Worm (Caenorhabditis elegans) whole organism, mixed stage, embryonic: Measurements from ENCODE around the gene F35C11.5.

ENCODE experiments used
- bed-3 ChIP-seq: fragments of 200-800 bp; sonication (Bioruptor generic); optimal IDR thresholded peaks from 3 replicates; lab custom pipeline; 2018; ENCODE audit warnings: mild to moderate bottlenecking, missing genetic modification characterization, moderate library complexity, missing compliant biosample characterization
- blmp-1 ChIP-seq: fragments of 150-350 bp; optimal IDR thresholded peaks from 2 replicates; lab custom pipeline; 2014; ENCODE audit warnings: missing biosample characterization, missing genetic modification characterization
- ceh-39 ChIP-seq: fragments of 150-350 bp; optimal IDR thresholded peaks from 2 replicates; lab custom pipeline; 2014; ENCODE audit warnings: missing biosample characterization, missing genetic modification characterization
- ceh-43 ChIP-seq: fragments of 200-800 bp; sonication (Bioruptor generic); optimal IDR thresholded peaks from 2 replicates; lab custom pipeline; 2018; ENCODE audit warnings: mild to moderate bottlenecking, missing genetic modification characterization, moderate library complexity, missing compliant biosample characterization
- ceh-83 ChIP-seq: fragments of 200-800 bp; sonication (Bioruptor generic); optimal IDR thresholded peaks from 2 replicates; lab custom pipeline; 2018; ENCODE audit warnings: mild to moderate bottlenecking, missing genetic modification characterization, missing compliant biosample characterization
- cnd-1 ChIP-seq: fragments of 200-800 bp; sonication (Bioruptor generic); optimal IDR thresholded peaks from 2 replicates; lab custom pipeline; 2018; ENCODE audit warnings: mild to moderate bottlenecking, missing genetic modification characterization, missing compliant biosample characterization
- drap-1 ChIP-seq: fragments of 200-800 bp; sonication (Bioruptor generic); optimal IDR thresholded peaks from 3 replicates; lab custom pipeline; 2018; ENCODE audit warnings: mild to moderate bottlenecking, missing genetic modification characterization, missing compliant biosample characterization
- elt-1 ChIP-seq: sonication (generic microtip); optimal IDR thresholded peaks from 2 replicates; lab custom pipeline; 2017; ENCODE audit warnings: missing genetic modification characterization, mild to moderate bottlenecking, missing compliant biosample characterization, antibody characterized with exemption, moderate library complexity, borderline replicate concordance; ENCODE audit not compliant: insufficient read depth
- hlh-1 ChIP-seq: fragments of 150-350 bp; optimal IDR thresholded peaks from 2 replicates; lab custom pipeline; 2014; ENCODE audit warnings: missing biosample characterization, missing genetic modification reagents, missing genetic modification characterization
- lin-13 ChIP-seq: fragments of 150-350 bp; optimal IDR thresholded peaks from 2 replicates; lab custom pipeline; 2014; ENCODE audit warnings: missing biosample characterization, missing genetic modification characterization
- lin-32 ChIP-seq: fragments of 200-800 bp; sonication (Bioruptor generic); optimal IDR thresholded peaks from 2 replicates; lab custom pipeline; 2018; ENCODE audit warnings: mild to moderate bottlenecking, missing genetic modification characterization, missing compliant biosample characterization
- lsy-2 ChIP-seq: fragments of 150-350 bp; optimal IDR thresholded peaks from 2 replicates; lab custom pipeline; 2014; ENCODE audit warnings: missing biosample characterization, missing genetic modification characterization
- mab-5 ChIP-seq: fragments of 150-350 bp; optimal IDR thresholded peaks from 2 replicates; lab custom pipeline; 2014; ENCODE audit warnings: missing biosample characterization, missing genetic modification characterization
- mls-2 ChIP-seq: sonication (generic microtip); optimal IDR thresholded peaks from 2 replicates; lab custom pipeline; 2016; ENCODE audit warnings: mild to moderate bottlenecking, missing genetic modification characterization, moderate library complexity, missing compliant biosample characterization
- nhr-12 ChIP-seq: fragments of 150-350 bp; optimal IDR thresholded peaks from 2 replicates; lab custom pipeline; 2014; ENCODE audit warnings: missing biosample characterization, missing genetic modification characterization
- nhr-2 ChIP-seq: fragments of 150-350 bp; optimal IDR thresholded peaks from 2 replicates; lab custom pipeline; 2014; ENCODE audit warnings: missing biosample characterization, missing genetic modification characterization
- nhr-237 ChIP-seq: fragments of 150-350 bp; optimal IDR thresholded peaks from 2 replicates; lab custom pipeline; 2014; ENCODE audit warnings: missing biosample characterization, missing genetic modification characterization
- nhr-28 ChIP-seq: fragments of 150-350 bp; optimal IDR thresholded peaks from 2 replicates; lab custom pipeline; 2014; ENCODE audit warnings: missing biosample characterization, missing genetic modification characterization
- nhr-76 ChIP-seq: sonication (generic microtip); optimal IDR thresholded peaks from 2 replicates; lab custom pipeline; 2017; ENCODE audit warnings: missing biosample characterization, missing genetic modification characterization
- pha-4 ChIP-seq: fragments of 150-350 bp; optimal IDR thresholded peaks from 2 replicates; lab custom pipeline; 2018; ENCODE audit warnings: missing biosample characterization, missing genetic modification reagents, missing genetic modification characterization
- sem-2 ChIP-seq: fragments of 200-800 bp; sonication (Bioruptor generic); optimal IDR thresholded peaks from 2 replicates; lab custom pipeline; 2018; ENCODE audit warnings: mild to moderate bottlenecking, missing genetic modification characterization, missing compliant biosample characterization
- snpc-4 ChIP-seq: fragments of 150-350 bp; optimal IDR thresholded peaks from 2 replicates; lab custom pipeline; 2014; ENCODE audit warnings: missing biosample characterization, missing genetic modification characterization
- sptf-1 ChIP-seq: sonication (generic microtip); optimal IDR thresholded peaks from 2 replicates; lab custom pipeline; 2017; ENCODE audit warnings: mild to moderate bottlenecking, missing genetic modification characterization, moderate library complexity, missing compliant biosample characterization
- tbx-8 ChIP-seq: fragments of 200-800 bp; sonication (Bioruptor generic); optimal IDR thresholded peaks from 2 replicates; lab custom pipeline; 2018; ENCODE audit warnings: mild to moderate bottlenecking, missing genetic modification characterization, moderate library complexity, missing compliant biosample characterization
- unc-120 ChIP-seq: sonication (generic microtip); optimal IDR thresholded peaks from 2 replicates; lab custom pipeline; 2017; ENCODE audit warnings: missing genetic modification characterization, missing compliant biosample characterization; ENCODE audit not compliant: poor library complexity, severe bottlenecking
- unc-39 ChIP-seq: fragments of 150-350 bp; optimal IDR thresholded peaks from 2 replicates; lab custom pipeline; 2014; ENCODE audit warnings: missing biosample characterization, missing genetic modification characterization
- unc-62 ChIP-seq: fragments of 150-350 bp; optimal IDR thresholded peaks from 2 replicates; lab custom pipeline; 2014; ENCODE audit warnings: missing biosample characterization, missing genetic modification reagents, missing genetic modification characterization
- zip-8 ChIP-seq: fragments of 150-350 bp; optimal IDR thresholded peaks from 2 replicates; lab custom pipeline; 2014; ENCODE audit warnings: missing biosample characterization, missing genetic modification characterization
- ztf-11 ChIP-seq: fragments of 150-350 bp; optimal IDR thresholded peaks from 2 replicates; lab custom pipeline; 2014; ENCODE audit warnings: missing biosample characterization, missing genetic modification characterization

The F35C11.5 gene

DNA sequence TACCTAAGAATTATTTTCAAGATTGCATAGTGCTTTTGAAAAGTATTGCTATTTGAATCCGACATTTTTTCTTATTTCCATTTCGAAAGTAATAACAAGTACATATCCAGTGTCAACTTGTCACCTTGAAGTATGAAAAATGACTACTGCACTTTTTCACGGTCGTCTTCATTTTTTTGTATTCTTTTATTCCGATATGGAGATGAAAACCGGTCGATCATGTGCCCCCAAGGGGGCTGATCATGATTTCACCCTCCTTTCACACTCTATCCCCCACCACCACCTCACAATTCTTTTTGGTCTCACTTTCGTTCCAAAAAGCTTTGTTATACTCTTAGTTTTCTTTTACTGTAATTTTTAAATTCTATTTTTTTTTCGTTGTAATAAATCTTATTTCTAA is 27.6 kb upstream of the F35C11.5 start:
- TF ChIP-seq unc-120 (tag; lab: Kevin White, UChicago) = no peak
- no peak for TF ChIP-seq lin-13 (tag; lab: Kevin White, UChicago)
- TF ChIP-seq sem-2 = no peak
- TF ChIP-seq zip-8 (tag; lab: Kevin White, UChicago) = no peak
- TF ChIP-seq nhr-237 = no peak
- no peak for TF ChIP-seq ceh-83 (GFP tag; lab: Kevin White, UChicago)
- no peak for TF ChIP-seq nhr-2
- no peak for TF ChIP-seq hlh-1 (tag; lab: Kevin White, UChicago)
- no peak for TF ChIP-seq blmp-1 (tag; lab: Kevin White, UChicago)
- TF ChIP-seq snpc-4 (tag; lab: Kevin White, UChicago) = no peak
- TF ChIP-seq lsy-2 (tag; lab: Kevin White, UChicago) = no peak
- no peak for TF ChIP-seq elt-1
- TF ChIP-seq bed-3 (GFP tag; lab: Kevin White, UChicago) = no peak

DNA sequence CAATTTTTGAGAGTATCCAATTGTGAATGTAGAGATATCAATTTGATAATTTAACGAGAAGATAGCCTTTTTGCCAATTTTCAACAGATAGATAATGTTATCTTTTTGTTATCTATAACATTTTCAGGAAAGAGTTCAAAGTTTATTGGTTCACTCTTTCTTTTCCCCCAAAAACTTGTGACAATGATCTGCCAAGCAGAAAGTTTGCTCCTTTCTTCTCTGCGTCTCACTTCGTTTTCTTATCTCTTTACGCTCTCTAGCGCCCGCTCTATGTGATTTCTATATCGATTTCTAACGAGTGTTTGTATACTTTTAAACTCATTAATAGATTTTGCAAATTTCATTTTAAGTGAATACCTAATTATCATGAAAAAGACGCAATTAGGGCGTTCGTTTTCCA is 27.1 kb upstream of the F35C11.5 start:
- TF ChIP-seq mls-2 (tag; lab: Kevin White, UChicago) (no peak), ztf-11 (no peak), elt-1 (no peak), lsy-2 (tag; lab: Kevin White, UChicago) (no peak), ceh-43 (GFP tag; lab: Kevin White, UChicago) (no peak), snpc-4 (tag; lab: Kevin White, UChicago) (no peak), hlh-1 (tag; lab: Kevin White, UChicago) (no peak)
- TF ChIP-seq, all 35 proteins: peak for 0

DNA sequence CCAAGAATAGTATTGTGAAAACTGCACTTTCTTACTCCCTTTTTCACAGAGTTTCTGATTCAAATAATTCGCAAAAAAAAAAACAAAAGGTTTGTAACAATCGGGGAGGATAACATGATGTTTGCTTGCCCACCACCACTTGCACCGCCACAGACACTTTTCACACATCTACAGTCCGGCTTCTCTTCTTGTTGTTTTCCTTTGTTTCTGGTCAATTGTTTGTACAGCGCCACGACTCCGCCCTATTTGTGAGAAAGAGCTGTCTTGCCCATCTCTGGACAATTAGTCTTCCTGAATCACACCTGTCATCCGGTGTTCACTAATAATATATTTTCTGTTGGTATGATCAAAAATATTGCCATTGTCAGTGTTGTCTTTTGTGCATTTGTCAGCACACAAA is 22.6 kb upstream of the F35C11.5 start, which contains the start of gene M110.9:
Gene M110.9, plus strand, starts transcription at position 301 of the 400 bp plus-strand sequence.
- TF ChIP-seq ceh-39 = no peak
- no peak for TF ChIP-seq ceh-83 (GFP tag; lab: Kevin White, UChicago)
- no peak for TF ChIP-seq lsy-2 (tag; lab: Kevin White, UChicago)
- TF ChIP-seq nhr-28 (tag; lab: Kevin White, UChicago) = no peak
- no peak for TF ChIP-seq bed-3 (GFP tag; lab: Kevin White, UChicago)

DNA sequence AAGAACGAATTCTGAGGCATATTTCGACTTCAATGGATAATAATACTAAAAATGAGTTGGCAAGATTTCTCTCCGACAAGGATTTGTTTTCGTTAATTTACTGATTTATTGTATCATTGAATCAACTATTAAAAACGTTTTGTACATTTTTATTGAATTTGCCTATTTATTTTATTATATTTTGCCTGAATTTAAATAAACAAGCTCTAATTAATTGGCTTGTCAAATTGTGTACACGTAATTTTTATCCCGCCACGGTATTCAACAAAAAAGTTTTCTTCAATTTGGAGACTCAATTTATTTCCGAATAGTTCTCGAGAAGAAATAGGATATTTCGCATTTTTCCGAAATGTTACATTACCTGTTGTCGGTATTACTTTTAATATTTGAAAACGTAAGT is 21.1 kb upstream of the F35C11.5 start, which contains the start of gene M110.7:
Gene M110.7, plus strand, starts transcription at position 301 of the 400 bp plus-strand sequence.
- no peak for TF ChIP-seq lin-32
- no peak for TF ChIP-seq hlh-1 (tag; lab: Kevin White, UChicago)
- TF ChIP-seq unc-39 (tag; lab: Kevin White, UChicago) = no peak
- TF ChIP-seq lsy-2 (tag; lab: Kevin White, UChicago) = no peak
- no peak for TF ChIP-seq zip-8 (tag; lab: Kevin White, UChicago)
- no peak for TF ChIP-seq ceh-39
- TF ChIP-seq bed-3 (GFP tag; lab: Kevin White, UChicago) = no peak
- no peak for TF ChIP-seq nhr-76 (tag; lab: Kevin White, UChicago)
- TF ChIP-seq tbx-8 (GFP tag; lab: Kevin White, UChicago) = no peak
- no peak for TF ChIP-seq drap-1 (GFP tag; lab: Kevin White, UChicago)
- no peak for TF ChIP-seq pha-4 (tag; lab: Kevin White, UChicago)
- no peak for TF ChIP-seq cnd-1 (tag; lab: Kevin White, UChicago)
- TF ChIP-seq sptf-1 (tag; lab: Kevin White, UChicago) = no peak
- no peak for TF ChIP-seq nhr-12 (tag; lab: Kevin White, UChicago)
- no peak for TF ChIP-seq snpc-4 (tag; lab: Kevin White, UChicago)
- no peak for TF ChIP-seq mls-2 (tag; lab: Kevin White, UChicago)
- no peak for TF ChIP-seq unc-62 (GFP tag; lab: Kevin White, UChicago)
- no peak for TF ChIP-seq elt-1
- TF ChIP-seq lin-13 (tag; lab: Kevin White, UChicago) = no peak
- no peak for TF ChIP-seq unc-120 (tag; lab: Kevin White, UChicago)

DNA sequence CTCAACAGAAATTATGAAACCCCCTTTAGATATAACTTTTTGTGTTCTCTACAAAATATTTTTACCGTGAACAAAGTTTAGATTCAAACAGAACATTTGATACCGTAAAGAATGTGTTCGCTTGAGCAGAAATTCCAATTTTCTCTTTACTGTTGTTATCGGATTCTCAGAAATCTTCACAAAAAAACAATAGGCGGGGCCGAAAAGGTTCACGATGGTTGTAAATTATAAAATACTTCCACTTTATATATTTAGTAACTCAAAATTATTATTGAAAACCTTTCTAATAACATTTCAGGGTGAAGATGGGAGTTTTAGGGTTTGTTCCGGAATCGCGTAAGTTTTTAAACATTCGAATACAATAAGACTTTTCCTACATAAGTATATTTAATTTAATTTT is 15.4 kb upstream of the F35C11.5 start, which contains the start of gene nlp-5:
Gene nlp-5, plus strand, starts transcription at position 301 of the 400 bp plus-strand sequence.
- TF ChIP-seq snpc-4 (tag; lab: Kevin White, UChicago) (no peak), lin-32 (no peak), sem-2 (no peak), mab-5 (tag; lab: Kevin White, UChicago) (no peak), sptf-1 (tag; lab: Kevin White, UChicago) (no peak), pha-4 (tag; lab: Kevin White, UChicago) (no peak), blmp-1 (tag; lab: Kevin White, UChicago) (no peak)
- TF ChIP-seq, all 35 proteins: peak for 0
